Worm (Caenorhabditis elegans): Measurements from ENCODE around the gene gst-11.

The gst-11 gene

ce11 chrX:3631550-3631949, 2.0 kb downstream of the gst-11 start:
- TF ChIP-seq aly-2 (tag; optimal IDR thresholded peaks at IDR 0.05), result no peak
- TF ChIP-seq mab-5 (tag; optimal IDR thresholded peaks at IDR 0.05), result no peak
- TF ChIP-seq gmeb-1 (tag; optimal IDR thresholded peaks at IDR 0.05), result no peak
- no peak for TF ChIP-seq ceh-16 (tag; optimal IDR thresholded peaks at IDR 0.05)
- no peak for TF ChIP-seq nhr-23 (tag; optimal IDR thresholded peaks at IDR 0.05)
- TF ChIP-seq lsy-2 (tag; optimal IDR thresholded peaks at IDR 0.05), result no peak
- no peak for TF ChIP-seq nhr-11 (tag; optimal IDR thresholded peaks at IDR 0.05)
- TF ChIP-seq unc-62 (GFP tag; optimal IDR thresholded peaks at IDR 0.05), result no peak
- TF ChIP-seq Y55F3AM.14 (GFP tag; optimal IDR thresholded peaks at IDR 0.05), result no peak
- TF ChIP-seq nhr-25 (tag; optimal IDR thresholded peaks at IDR 0.05), result no peak
- no peak for TF ChIP-seq unc-55 (GFP tag; optimal IDR thresholded peaks at IDR 0.05)
- no peak for TF ChIP-seq nhr-12 (tag; optimal IDR thresholded peaks at IDR 0.05)
- TF ChIP-seq blmp-1 (tag; optimal IDR thresholded peaks at IDR 0.05; ENCODE audit: insufficient read depth), result no peak
- TF ChIP-seq ztf-1 (GFP tag; conservative IDR thresholded peaks at IDR 0.05), result no peak
- TF ChIP-seq nhr-129 (tag; optimal IDR thresholded peaks at IDR 0.05), result no peak
- no peak for TF ChIP-seq nhr-10 (tag; optimal IDR thresholded peaks at IDR 0.05)
- no peak for TF ChIP-seq lin-11 (tag; optimal IDR thresholded peaks at IDR 0.05)
- no peak for TF ChIP-seq sma-3 (GFP tag; optimal IDR thresholded peaks at IDR 0.05)
- TF ChIP-seq nhr-237 (tag; optimal IDR thresholded peaks at IDR 0.05), result no peak
- no peak for TF ChIP-seq mbf-1 (tag; optimal IDR thresholded peaks at IDR 0.05)

ce11 chrX:3630090-3630489, 3.5 kb downstream of the gst-11 start:
- TF ChIP-seq blmp-1 (tag; optimal IDR thresholded peaks at IDR 0.05; ENCODE audit: insufficient read depth), result no peak

ce11 chrX:3628016-3628415, 5.5 kb downstream of the gst-11 start, which contains the start of gene vep-2:
Gene vep-2 (plus strand): TSS chrX:3628316.
- no peak for TF ChIP-seq sma-9 (GFP tag; optimal IDR thresholded peaks at IDR 0.05)
- TF ChIP-seq sma-9 (tag; optimal IDR thresholded peaks at IDR 0.05), result no peak
- TF ChIP-seq ceh-16 (tag; optimal IDR thresholded peaks at IDR 0.05), result no peak
- no peak for TF ChIP-seq lsy-2 (tag; optimal IDR thresholded peaks at IDR 0.05)
- TF ChIP-seq unc-55 (GFP tag; optimal IDR thresholded peaks at IDR 0.05), result no peak
- no peak for TF ChIP-seq aly-2 (tag; optimal IDR thresholded peaks at IDR 0.05)
- no peak for TF ChIP-seq zag-1 (tag; optimal IDR thresholded peaks at IDR 0.05)
- TF ChIP-seq lin-39 (tag; optimal IDR thresholded peaks at IDR 0.05), result no peak
- TF ChIP-seq ztf-4 (tag; optimal IDR thresholded peaks at IDR 0.05), result no peak
- no peak for TF ChIP-seq nhr-77 (tag; optimal IDR thresholded peaks at IDR 0.05)
- no peak for TF ChIP-seq nhr-237 (tag; optimal IDR thresholded peaks at IDR 0.05)
- TF ChIP-seq ZK546.5 (tag; optimal IDR thresholded peaks at IDR 0.05), result no peak
- TF ChIP-seq unc-39 (tag; optimal IDR thresholded peaks at IDR 0.05), result no peak
- TF ChIP-seq skn-1 (tag; optimal IDR thresholded peaks at IDR 0.05), result no peak
- no peak for TF ChIP-seq lin-11 (tag; optimal IDR thresholded peaks at IDR 0.05)
- no peak for TF ChIP-seq nhr-11 (tag; optimal IDR thresholded peaks at IDR 0.05)
- no peak for TF ChIP-seq gmeb-1 (tag; optimal IDR thresholded peaks at IDR 0.05)
- TF ChIP-seq nhr-25 (tag; optimal IDR thresholded peaks at IDR 0.05), result no peak

- no peak for TF ChIP-seq C34F6.9 (tag; optimal IDR thresholded peaks at IDR 0.05)
- no peak for TF ChIP-seq ztf-1 (GFP tag; conservative IDR thresholded peaks at IDR 0.05)
- no peak for TF ChIP-seq alr-1 (tag; optimal IDR thresholded peaks at IDR 0.05)
- TF ChIP-seq nhr-23 (tag; optimal IDR thresholded peaks at IDR 0.05), result no peak
- TF ChIP-seq blmp-1 (tag; optimal IDR thresholded peaks at IDR 0.05; ENCODE audit: insufficient read depth), result no peak
- TF ChIP-seq ama-1 (optimal IDR thresholded peaks at IDR 0.05), result no peak
- no peak for TF ChIP-seq elt-3 (tag; optimal IDR thresholded peaks at IDR 0.05)
- no peak for TF ChIP-seq sma-9 (GFP tag; optimal IDR thresholded peaks at IDR 0.05)
- no peak for TF ChIP-seq sma-9 (tag; optimal IDR thresholded peaks at IDR 0.05)
- no peak for TF ChIP-seq gmeb-1 (tag; optimal IDR thresholded peaks at IDR 0.05)
- no peak for TF ChIP-seq nhr-21 (tag; optimal IDR thresholded peaks at IDR 0.05)
- TF ChIP-seq nhr-25 (tag; optimal IDR thresholded peaks at IDR 0.05), result no peak
- no peak for TF ChIP-seq nhr-237 (tag; optimal IDR thresholded peaks at IDR 0.05)
- no peak for TF ChIP-seq sma-3 (GFP tag; optimal IDR thresholded peaks at IDR 0.05)
- TF ChIP-seq snpc-4 (tag; optimal IDR thresholded peaks at IDR 0.05), result no peak
- TF ChIP-seq ztf-11 (tag; optimal IDR thresholded peaks at IDR 0.05), result no peak
- no peak for TF ChIP-seq peb-1 (tag; optimal IDR thresholded peaks at IDR 0.05)
- TF ChIP-seq nhr-11 (tag; optimal IDR thresholded peaks at IDR 0.05), result no peak
These were observed 8.0 kb downstream of the gst-11 start for ce11 chrX:3625599-3625998.

Measured in whole organism, L2 larva.